Fruit fly (Drosophila melanogaster) whole organism: Measurements from ENCODE around the gene CG14630.

Source experiments
- CG8478 ChIP-seq: fragments of >200 bp; optimal IDR thresholded peaks from 2 replicates; lab custom pipeline; 2018; ENCODE audit warnings: inconsistent platforms
- EcR ChIP-seq, 2 experiments: fragments of >200 bp; optimal IDR thresholded peaks; 2 replicates each; lab custom pipeline; 2017; ENCODE audit warnings: missing biosample characterization in 2 of 2, missing genetic modification characterization in 2 of 2, missing genetic modification reagents in 2 of 2
- pan ChIP-seq: fragments of >200 bp; optimal IDR thresholded peaks from 2 replicates; lab custom pipeline; 2017
- psq ChIP-seq: fragments of >200 bp; optimal IDR thresholded peaks from 2 replicates; lab custom pipeline; 2017
- usp ChIP-seq: fragments of >200 bp; optimal IDR thresholded peaks from 2 replicates; lab custom pipeline; 2017; ENCODE audit warnings: missing biosample characterization, missing genetic modification characterization, mixed read lengths

dm6 chrX:1011543-1012085 lies 19.7 kb upstream of the CG14630 start, which contains the start of the genes TfIIA-S-2 and CG14631:
- no peak for TF ChIP-seq pan (lab: Kevin White, UChicago)
- TF ChIP-seq usp (GFP tag; lab: Kevin White, UChicago), result no peak
- TF ChIP-seq psq (lab: Kevin White, UChicago), result no peak
- TF ChIP-seq EcR (GFP tag; optimal IDR thresholded peaks at IDR 0.05; lab: Kevin White, UChicago), result no peak
- no peak for TF ChIP-seq CG8478 (lab: Kevin White, UChicago)
